Worm (Caenorhabditis elegans) whole organism, L4/young adult: ENCODE data around the gene dao-2.

ENCODE experiments used
- W03F9.2 ChIP-seq: fragments of 150-350 bp; optimal IDR thresholded peaks from 2 replicates; lab custom pipeline; 2014; ENCODE audit warnings: missing biosample characterization, missing genetic modification characterization
- him-1 ChIP-seq: sonication (generic microtip); optimal IDR thresholded peaks from 2 replicates; lab custom pipeline; 2016; ENCODE audit warnings: missing genotype, missing genetic modification reagents, missing genetic modification characterization, missing compliant biosample characterization

DNA sequence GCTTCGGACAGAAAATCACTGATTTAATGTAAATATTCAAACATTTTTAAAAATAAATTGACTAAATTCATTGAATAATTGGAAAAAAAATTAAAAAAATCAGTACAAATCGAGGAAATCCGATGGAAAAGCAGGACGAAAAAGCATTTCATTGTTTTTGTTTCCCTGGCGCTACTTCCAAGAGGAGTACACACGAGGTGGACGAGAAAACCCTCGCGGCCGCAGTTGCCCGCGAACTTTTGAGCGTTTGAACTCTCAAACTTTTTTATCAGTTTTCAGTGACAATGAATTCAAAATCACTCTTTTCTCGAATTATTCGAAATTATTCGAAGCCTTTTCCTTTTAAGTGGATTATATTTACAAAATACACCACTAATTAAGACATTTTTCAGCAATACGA, 40.3 kb downstream of the dao-2 start, which contains the start of gene F35D11.4:
- peak; percentile 55 for TF ChIP-seq him-1 (tag; lab: Kevin White, UChicago)
- TF ChIP-seq W03F9.2 (tag; lab: Kevin White, UChicago): peak; percentile 59
